Fruit fly (Drosophila melanogaster): Measurements from ENCODE around the gene chrb.

The chrb gene

DNA sequence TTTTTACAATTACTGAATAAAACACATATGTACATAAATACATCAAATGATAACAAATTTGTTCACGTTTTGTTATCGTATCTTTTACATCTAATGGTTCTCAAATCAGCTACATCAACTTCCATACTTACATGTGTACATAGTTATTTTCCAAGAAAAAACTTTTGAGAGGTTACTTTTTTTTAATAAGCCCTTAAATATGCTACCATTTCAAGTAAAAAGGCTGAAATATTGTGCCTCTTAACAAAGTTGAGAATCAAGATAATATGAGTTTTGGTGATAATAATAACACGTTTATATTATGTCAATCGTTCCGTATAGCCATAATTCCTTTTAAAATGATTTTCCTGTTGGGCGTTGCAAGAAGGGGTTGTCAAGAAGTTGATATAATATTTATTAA, 3.2 kb downstream of the chrb start:
- TF ChIP-seq h (optimal IDR thresholded peaks at IDR 0.05) (no peak), psq (optimal IDR thresholded peaks at IDR 0.05) (no peak), Myc (optimal IDR thresholded peaks at IDR 0.05) (no peak), Sin3A (optimal IDR thresholded peaks at IDR 0.05) (no peak), insv (optimal IDR thresholded peaks at IDR 0.05) (no peak), ttk (optimal IDR thresholded peaks at IDR 0.05) (no peak)

DNA sequence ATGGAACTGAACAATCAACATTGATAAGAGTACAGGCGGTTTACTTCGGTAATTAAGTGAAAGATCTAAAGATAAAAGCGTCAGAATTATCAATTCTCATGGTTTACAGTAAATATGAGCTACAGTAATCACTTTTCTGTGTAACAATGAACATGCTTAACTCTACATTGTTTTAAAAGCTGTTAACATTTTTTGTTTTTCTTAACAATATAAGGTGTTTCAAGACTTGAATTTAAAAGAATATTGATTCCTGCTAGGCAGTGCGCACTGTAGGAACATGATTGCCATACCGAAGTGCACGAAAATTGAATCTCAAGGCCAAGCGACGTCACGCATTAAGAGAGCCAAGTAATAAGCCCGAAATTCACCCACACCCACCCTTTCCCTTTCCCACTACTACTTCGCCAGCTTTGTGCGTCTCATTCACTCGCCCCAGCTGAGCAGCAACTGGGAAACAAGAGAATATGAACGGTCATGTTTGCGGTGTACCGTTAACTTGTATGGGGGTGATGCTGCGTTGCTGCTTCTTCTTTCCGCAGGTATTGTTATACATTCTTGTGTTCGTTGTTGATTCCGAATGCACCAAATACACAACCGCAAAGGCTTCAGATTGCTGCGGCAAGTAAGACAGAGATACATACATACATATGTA, 4.0 kb downstream of the chrb start:
- TF ChIP-seq ttk (optimal IDR thresholded peaks at IDR 0.05): no peak
- TF ChIP-seq insv (optimal IDR thresholded peaks at IDR 0.05): no peak
- TF ChIP-seq Sin3A (optimal IDR thresholded peaks at IDR 0.05): no peak
- TF ChIP-seq h (optimal IDR thresholded peaks at IDR 0.05): no peak

DNA sequence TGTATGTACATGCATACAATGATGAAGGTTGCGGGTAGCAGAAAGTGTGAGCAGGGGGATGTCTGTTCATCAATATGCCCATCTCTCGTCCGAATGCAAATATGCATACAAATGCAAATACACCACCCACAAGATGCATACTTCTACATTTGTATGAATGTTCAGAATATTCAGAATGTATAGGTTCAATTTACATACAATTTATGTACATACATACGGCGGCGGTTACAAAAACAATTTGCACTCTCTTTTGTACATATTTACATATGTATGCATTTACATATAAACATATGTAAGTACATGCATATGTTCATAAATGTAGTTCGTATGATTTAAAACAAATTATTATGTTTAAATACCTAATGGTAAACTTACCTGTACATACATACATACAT, 4.5 kb downstream of the chrb start:
- TF ChIP-seq insv (optimal IDR thresholded peaks at IDR 0.05) (no peak), Myc (optimal IDR thresholded peaks at IDR 0.05) (no peak), psq (optimal IDR thresholded peaks at IDR 0.05) (no peak), h (optimal IDR thresholded peaks at IDR 0.05) (no peak), ttk (optimal IDR thresholded peaks at IDR 0.05) (no peak), Sin3A (optimal IDR thresholded peaks at IDR 0.05) (no peak)

DNA sequence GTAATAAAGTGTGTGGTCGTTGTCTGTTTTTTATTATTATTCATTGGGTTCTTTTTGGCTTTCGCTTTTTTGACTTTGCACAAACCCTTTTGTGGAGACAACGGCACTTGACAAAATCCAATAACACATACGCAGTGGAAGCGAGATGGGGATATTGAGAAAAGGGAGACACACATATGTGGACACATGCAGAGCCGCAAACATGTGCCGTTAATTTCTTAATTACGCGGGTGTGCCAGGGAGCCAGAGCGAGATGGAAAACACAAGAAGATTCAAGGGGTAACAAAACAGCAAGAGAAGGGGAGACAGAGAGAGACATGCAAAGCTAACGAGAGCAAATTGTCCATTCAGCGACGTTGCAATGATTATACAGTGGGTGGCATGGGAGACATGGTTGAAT, 5.1 kb downstream of the chrb start:
- TF ChIP-seq ttk (optimal IDR thresholded peaks at IDR 0.05): no peak
- no peak for TF ChIP-seq Sin3A (optimal IDR thresholded peaks at IDR 0.05)
- TF ChIP-seq Myc (optimal IDR thresholded peaks at IDR 0.05): no peak
- TF ChIP-seq psq (optimal IDR thresholded peaks at IDR 0.05): no peak
- TF ChIP-seq insv (optimal IDR thresholded peaks at IDR 0.05): no peak
- TF ChIP-seq h (optimal IDR thresholded peaks at IDR 0.05): no peak

DNA sequence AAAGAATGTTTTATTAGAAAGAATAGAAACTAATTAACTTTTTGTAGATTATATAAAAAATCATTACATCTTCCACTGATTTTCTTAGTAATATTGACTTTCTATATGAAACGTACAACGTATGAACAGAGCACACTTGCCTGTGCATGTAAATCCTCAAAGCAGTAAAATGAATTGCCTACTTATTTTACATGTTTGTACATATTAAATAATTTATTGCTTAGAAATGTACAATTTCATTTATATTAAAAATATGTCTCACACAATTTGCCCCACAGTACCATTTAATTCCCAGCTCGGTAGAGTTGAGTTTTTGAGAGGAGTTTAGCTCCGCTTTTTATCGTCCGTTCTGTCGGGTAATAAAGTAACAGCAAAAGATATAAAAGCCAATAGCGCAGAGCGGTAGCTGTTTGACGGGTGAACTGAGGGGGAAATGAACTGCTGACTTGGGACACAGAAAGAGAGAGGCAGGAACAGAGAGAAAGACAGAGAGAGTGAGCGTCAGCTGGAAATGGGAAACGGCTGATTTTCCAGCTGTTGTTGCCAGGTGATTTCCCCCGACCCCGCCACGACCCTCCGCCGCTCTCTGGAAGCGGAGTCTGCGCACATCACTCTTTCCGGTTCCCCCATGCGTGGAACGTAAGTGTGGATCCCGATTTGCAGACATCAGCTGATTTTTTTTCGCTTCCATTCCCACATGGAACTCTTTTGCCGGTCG, 5.9 kb downstream of the chrb start:
- no peak for TF ChIP-seq insv (optimal IDR thresholded peaks at IDR 0.05)
- no peak for TF ChIP-seq psq (optimal IDR thresholded peaks at IDR 0.05)
- no peak for TF ChIP-seq h (optimal IDR thresholded peaks at IDR 0.05)
- no peak for TF ChIP-seq Myc (optimal IDR thresholded peaks at IDR 0.05)
- TF ChIP-seq Sin3A (optimal IDR thresholded peaks at IDR 0.05): no peak
- no peak for TF ChIP-seq ttk (optimal IDR thresholded peaks at IDR 0.05)

DNA sequence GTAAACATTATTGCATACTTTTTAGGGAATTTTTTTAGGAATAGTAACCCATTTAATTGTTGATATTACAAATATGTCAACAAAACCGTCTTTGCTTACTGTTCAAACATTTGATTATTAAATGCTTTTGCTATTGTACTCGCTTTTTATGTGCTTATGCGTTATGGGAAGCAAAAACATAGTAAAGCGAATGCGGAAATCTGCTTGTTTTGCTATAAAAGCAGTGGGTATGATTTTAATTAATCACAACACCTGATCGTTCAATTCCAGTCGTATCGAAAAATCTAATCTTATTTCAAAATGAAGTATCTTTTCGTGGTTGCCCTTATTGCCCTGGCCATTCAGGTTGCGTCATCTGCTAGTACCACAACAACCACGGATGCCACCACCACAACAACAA, 21.0 kb downstream of the chrb start, which contains the start of gene CG33500:
Gene CG33500 (plus strand): TSS at position 301 of the 400 bp plus-strand sequence.
- TF ChIP-seq insv (optimal IDR thresholded peaks at IDR 0.05) (no peak), Myc (optimal IDR thresholded peaks at IDR 0.05) (no peak), ttk (optimal IDR thresholded peaks at IDR 0.05) (no peak), psq (optimal IDR thresholded peaks at IDR 0.05) (no peak), h (optimal IDR thresholded peaks at IDR 0.05) (no peak), Sin3A (optimal IDR thresholded peaks at IDR 0.05) (no peak)

DNA sequence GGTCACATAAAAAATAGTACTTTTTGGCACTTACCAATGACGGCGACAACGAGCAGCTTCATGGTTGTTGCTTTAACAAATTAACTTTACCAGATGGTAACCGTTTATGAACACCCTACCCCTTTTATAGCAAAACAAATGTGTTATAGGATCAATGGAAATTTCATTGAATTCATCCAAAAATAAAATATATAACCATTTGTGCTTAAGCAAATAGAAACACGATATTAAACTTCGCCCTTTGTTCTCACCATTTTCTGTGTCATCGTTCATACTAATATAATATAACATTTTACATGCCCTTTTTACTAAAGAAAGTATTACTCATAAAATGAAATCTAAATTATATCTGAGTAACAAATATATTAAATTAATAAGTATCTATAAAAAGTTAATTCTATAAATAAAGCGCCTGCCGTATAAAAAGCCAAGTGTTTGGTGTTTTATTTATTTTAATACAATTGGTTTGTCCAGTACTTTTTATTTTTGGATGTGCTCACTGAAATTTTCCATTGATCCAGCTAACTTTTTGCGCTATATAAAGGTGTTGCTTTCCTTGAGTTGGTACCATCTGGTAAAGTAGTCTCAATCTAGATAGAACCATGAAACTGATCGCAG, 22.1 kb downstream of the chrb start, which contains the start of the genes Sgs8 and Sgs7:
Gene Sgs8 (minus strand): TSS at position 101 of the 618 bp plus-strand sequence.
Gene Sgs7 (plus strand): TSS at position 568 of the 618 bp plus-strand sequence.
- TF ChIP-seq h (optimal IDR thresholded peaks at IDR 0.05) (no peak), psq (optimal IDR thresholded peaks at IDR 0.05) (no peak), insv (optimal IDR thresholded peaks at IDR 0.05) (no peak), Myc (optimal IDR thresholded peaks at IDR 0.05) (no peak), ttk (optimal IDR thresholded peaks at IDR 0.05) (no peak), Sin3A (optimal IDR thresholded peaks at IDR 0.05) (no peak)

DNA sequence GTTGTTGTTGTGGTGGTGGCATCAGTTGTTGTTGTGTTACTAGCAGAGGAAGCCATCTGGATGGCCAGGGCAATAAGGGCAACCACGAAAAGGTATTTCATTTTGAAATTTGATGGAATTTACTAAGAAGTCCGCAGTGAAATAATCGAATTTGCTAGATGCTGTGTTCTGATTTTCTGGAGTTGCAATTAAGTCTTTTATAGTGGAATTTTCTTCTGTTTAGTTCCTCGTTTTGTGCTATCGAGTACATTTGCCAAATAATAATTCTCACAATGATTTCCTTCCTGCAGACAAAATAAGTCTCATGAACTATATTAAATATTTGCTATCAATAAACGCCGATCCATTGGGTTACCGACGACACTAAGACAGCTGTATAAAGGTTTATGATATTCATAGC, 23.1 kb downstream of the chrb start, which contains the start of gene CG33272:
Gene CG33272 (minus strand): TSS at position 101 of the 400 bp plus-strand sequence.
- TF ChIP-seq insv (optimal IDR thresholded peaks at IDR 0.05) (no peak), h (optimal IDR thresholded peaks at IDR 0.05) (no peak), Sin3A (optimal IDR thresholded peaks at IDR 0.05) (no peak), psq (optimal IDR thresholded peaks at IDR 0.05) (no peak), ttk (optimal IDR thresholded peaks at IDR 0.05) (no peak), Myc (optimal IDR thresholded peaks at IDR 0.05) (no peak)

DNA sequence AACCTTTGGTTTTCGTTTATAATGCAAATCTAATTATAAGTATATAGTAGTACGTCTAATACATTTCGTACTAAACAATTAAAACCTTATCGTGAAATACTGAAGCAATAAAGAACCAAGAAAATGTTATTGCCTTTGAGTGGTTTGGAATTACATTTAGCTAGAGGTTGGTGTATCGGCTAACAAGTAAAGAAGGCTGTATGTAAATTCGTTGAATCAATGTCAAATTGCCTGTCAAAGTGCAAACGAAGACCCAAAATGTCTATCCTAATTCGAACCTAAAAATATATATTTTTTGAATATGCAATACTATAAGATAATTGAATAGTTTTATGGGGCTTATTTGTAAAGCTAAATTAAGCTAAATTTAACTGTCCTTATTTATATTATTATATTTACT, 23.9 kb downstream of the chrb start:
- TF ChIP-seq ttk (optimal IDR thresholded peaks at IDR 0.05) (no peak), insv (optimal IDR thresholded peaks at IDR 0.05) (no peak), Sin3A (optimal IDR thresholded peaks at IDR 0.05) (no peak), Myc (optimal IDR thresholded peaks at IDR 0.05) (no peak), psq (optimal IDR thresholded peaks at IDR 0.05) (no peak), h (optimal IDR thresholded peaks at IDR 0.05) (no peak)

DNA sequence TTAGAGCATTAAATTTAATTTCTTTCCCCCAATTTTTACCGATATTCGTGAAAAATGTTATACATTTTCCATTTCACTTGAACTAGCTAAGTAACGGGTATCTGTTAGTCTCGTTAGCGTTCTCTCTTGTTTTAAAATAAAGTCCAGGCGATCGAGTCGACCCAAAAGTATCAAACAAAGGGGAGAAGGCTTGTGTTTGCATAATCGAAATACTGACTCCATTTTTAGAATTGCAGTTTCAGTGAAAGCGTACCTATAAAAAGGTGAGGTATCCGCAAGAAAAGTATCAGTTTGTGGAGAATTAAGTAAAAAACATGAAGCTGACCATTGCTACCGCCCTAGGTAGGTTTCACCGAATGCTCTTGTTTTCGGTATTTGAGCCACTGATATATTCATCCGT, 24.6 kb downstream of the chrb start, which contains the start of gene Sgs3:
Gene Sgs3 (plus strand): TSS at position 301 of the 400 bp plus-strand sequence.
- TF ChIP-seq Sin3A (optimal IDR thresholded peaks at IDR 0.05) (no peak), ttk (optimal IDR thresholded peaks at IDR 0.05) (no peak), insv (optimal IDR thresholded peaks at IDR 0.05) (no peak), h (optimal IDR thresholded peaks at IDR 0.05) (no peak), psq (optimal IDR thresholded peaks at IDR 0.05) (no peak), Myc (optimal IDR thresholded peaks at IDR 0.05) (no peak)

DNA sequence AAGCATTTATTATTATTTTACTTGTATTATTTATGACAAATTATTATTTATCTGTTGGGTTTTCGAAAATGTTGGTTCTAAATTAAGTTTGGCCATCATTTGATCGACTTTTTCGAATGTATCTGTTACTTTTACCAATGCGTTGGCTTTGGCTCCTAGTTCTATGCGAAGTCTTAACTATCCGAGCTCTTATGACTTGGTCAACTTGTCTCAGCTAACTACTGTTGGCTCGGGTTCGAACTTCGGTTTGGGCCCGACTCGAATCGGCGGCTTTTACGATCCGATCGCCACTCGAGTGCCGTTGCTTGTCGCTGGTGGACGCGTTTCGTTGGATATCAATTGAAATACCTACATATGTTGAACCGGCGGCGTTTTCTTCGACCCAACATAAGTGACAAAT, 26.1 kb downstream of the chrb start, which contains the start of gene CG7512:
Gene CG7512 (plus strand): TSS at position 301 of the 400 bp plus-strand sequence.
- no peak for TF ChIP-seq h (optimal IDR thresholded peaks at IDR 0.05)
- no peak for TF ChIP-seq Sin3A (optimal IDR thresholded peaks at IDR 0.05)
- no peak for TF ChIP-seq psq (optimal IDR thresholded peaks at IDR 0.05)
- TF ChIP-seq Myc (optimal IDR thresholded peaks at IDR 0.05): no peak
- no peak for TF ChIP-seq insv (optimal IDR thresholded peaks at IDR 0.05)
- no peak for TF ChIP-seq ttk (optimal IDR thresholded peaks at IDR 0.05)

All from Kc167 (cell line).